Worm (Caenorhabditis elegans) whole organism, early embryonic: Measurements from ENCODE around the gene F01F1.14.

Experiments used
- B0310.2 ChIP-seq: sonication (generic microtip); optimal IDR thresholded peaks from 2 replicates; lab custom pipeline; 2016; ENCODE audit warnings: mild to moderate bottlenecking, missing genetic modification characterization, missing compliant biosample characterization
- ama-1 ChIP-seq: fragments of 150-350 bp; optimal IDR thresholded peaks from 2 replicates; lab custom pipeline; 2014
- ceh-13 ChIP-seq: fragments of 200-800 bp; sonication (Bioruptor generic); optimal IDR thresholded peaks from 2 replicates; lab custom pipeline; 2018; ENCODE audit warnings: mild to moderate bottlenecking, missing genetic modification characterization, missing compliant biosample characterization
- ets-7 ChIP-seq: sonication (generic microtip); optimal IDR thresholded peaks from 2 replicates; lab custom pipeline; 2016; ENCODE audit warnings: missing genotype, missing genetic modification characterization, missing compliant biosample characterization
- flt-1 ChIP-seq: fragments of 200-800 bp; sonication (Bioruptor generic); IDR thresholded peaks from 2 replicates; pipeline ENCODE4 v1.3.6; 2022; ENCODE audit warnings: missing genetic modification characterization, missing compliant biosample characterization
- tbx-37 ChIP-seq: fragments of 200-800 bp; sonication (Bioruptor generic); conservative IDR thresholded peaks from 2 replicates; pipeline ENCODE4 v1.3.6; 2022; ENCODE audit warnings: missing genetic modification reagents, missing genetic modification characterization, missing compliant biosample characterization
- tra-4 ChIP-seq: sonication (generic microtip); optimal IDR thresholded peaks from 2 replicates; lab custom pipeline; 2017; ENCODE audit warnings: missing genetic modification characterization, missing compliant biosample characterization

- TF ChIP-seq tbx-37 (GFP tag; lab: Robert Waterston, UW) (no peak), flt-1 (GFP tag; lab: Robert Waterston, UW) (no peak), ceh-13 (GFP tag; lab: Kevin White, UChicago) (no peak), B0310.2 (tag; lab: Kevin White, UChicago) (no peak), ama-1 (no peak), tra-4 (no peak), ets-7 (tag; lab: Kevin White, UChicago) (no peak)
These were observed 4.5 kb downstream of the F01F1.14 start, which contains the start of the genes mig-21 and F01F1.2 for ce11 chrIII:5878215-5878614.
